Worm (Caenorhabditis elegans) whole organism, L2 larva: ENCODE measurements around the gene F26G1.9.

Experiments
- blmp-1 ChIP-seq: sonication (generic microtip); optimal IDR thresholded peaks from 2 replicates; lab custom pipeline; 2017; ENCODE audit warnings: missing genetic modification characterization, mild to moderate bottlenecking, missing compliant biosample characterization, antibody characterized with exemption, moderate library complexity; ENCODE audit not compliant: insufficient read depth
- lin-39 ChIP-seq: fragments of 150-350 bp; optimal IDR thresholded peaks from 2 replicates; lab custom pipeline; 2014; ENCODE audit warnings: missing biosample characterization, missing genetic modification reagents, missing genetic modification characterization
- lsy-2 ChIP-seq, 2 experiments: fragments of 150-350 bp in 1 of 2; sonication (generic microtip) in 1 of 2; optimal IDR thresholded peaks; 2 replicates each; lab custom pipeline; 2014 to 2017; ENCODE audit warnings: missing biosample characterization in 2 of 2, missing genetic modification characterization in 2 of 2
- nhr-237 ChIP-seq: fragments of 150-350 bp; optimal IDR thresholded peaks from 2 replicates; lab custom pipeline; 2014; ENCODE audit warnings: missing biosample characterization, missing genetic modification characterization
- skn-1 ChIP-seq: sonication (generic microtip); optimal IDR thresholded peaks from 2 replicates; lab custom pipeline; 2017; ENCODE audit warnings: missing biosample characterization, missing genetic modification characterization
- unc-39 ChIP-seq: fragments of 150-350 bp; optimal IDR thresholded peaks from 2 replicates; lab custom pipeline; 2014; ENCODE audit warnings: missing biosample characterization, missing genetic modification characterization

DNA sequence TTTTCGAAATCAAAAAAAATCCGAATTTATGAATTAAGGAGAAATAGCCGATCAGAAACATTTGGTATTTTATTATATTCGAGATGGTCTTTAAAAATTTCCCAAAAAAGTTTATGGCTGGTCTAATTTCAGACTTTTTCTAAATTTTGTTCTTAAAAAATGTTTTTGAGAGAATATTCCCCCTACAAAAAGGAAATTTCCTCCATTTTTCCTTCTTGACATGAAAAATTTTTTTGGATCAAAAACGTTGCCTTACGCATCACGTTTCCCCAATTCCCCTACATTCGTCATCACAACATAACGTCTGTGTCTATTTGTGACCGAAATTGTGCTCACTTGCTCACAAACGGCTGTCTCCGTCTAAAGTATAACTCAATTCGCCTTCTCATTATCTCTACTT lies 19.5 kb upstream of the F26G1.9 start:
- no peak for TF ChIP-seq lin-39 (tag; lab: Kevin White, UChicago)
- TF ChIP-seq lsy-2 (tag; optimal IDR thresholded peaks at IDR 0.05; lab: Kevin White, UChicago) = no peak
- TF ChIP-seq nhr-237 (tag; lab: Kevin White, UChicago) = no peak
- TF ChIP-seq unc-39 (tag; lab: Kevin White, UChicago) = no peak
- no peak for TF ChIP-seq blmp-1
- TF ChIP-seq skn-1 (tag; lab: Kevin White, UChicago) = no peak
